Worm (Caenorhabditis elegans) whole organism, early embryonic: ENCODE data around the gene F09B9.5.

Experiments used
- B0310.2 ChIP-seq: sonication (generic microtip); optimal IDR thresholded peaks from 2 replicates; lab custom pipeline; 2016; ENCODE audit warnings: mild to moderate bottlenecking, missing genetic modification characterization, missing compliant biosample characterization
- F13C5.2 ChIP-seq: sonication (generic microtip); optimal IDR thresholded peaks from 2 replicates; lab custom pipeline; 2017; ENCODE audit warnings: mild to moderate bottlenecking, missing genetic modification characterization, inconsistent platforms, missing compliant biosample characterization
- aly-1 ChIP-seq: sonication (generic microtip); optimal IDR thresholded peaks from 2 replicates; lab custom pipeline; 2016; ENCODE audit warnings: missing genetic modification characterization, missing compliant biosample characterization
- ama-1 ChIP-seq: fragments of 150-350 bp; optimal IDR thresholded peaks from 2 replicates; lab custom pipeline; 2014
- ceh-13 ChIP-seq: fragments of 200-800 bp; sonication (Bioruptor generic); optimal IDR thresholded peaks from 2 replicates; lab custom pipeline; 2018; ENCODE audit warnings: mild to moderate bottlenecking, missing genetic modification characterization, missing compliant biosample characterization
- ceh-36 ChIP-seq: sonication (generic microtip); optimal IDR thresholded peaks from 2 replicates; lab custom pipeline; 2016; ENCODE audit warnings: missing genetic modification characterization, inconsistent platforms, missing compliant biosample characterization
- ets-7 ChIP-seq: sonication (generic microtip); optimal IDR thresholded peaks from 2 replicates; lab custom pipeline; 2016; ENCODE audit warnings: missing genotype, missing genetic modification characterization, missing compliant biosample characterization
- flt-1 ChIP-seq: fragments of 200-800 bp; sonication (Bioruptor generic); IDR thresholded peaks from 2 replicates; pipeline ENCODE4 v1.3.6; 2022; ENCODE audit warnings: missing genetic modification characterization, missing compliant biosample characterization
- hmbx-1 ChIP-seq: sonication (generic microtip); optimal IDR thresholded peaks from 2 replicates; lab custom pipeline; 2016; ENCODE audit warnings: mild to moderate bottlenecking, missing genetic modification characterization, missing compliant biosample characterization
- hmg-4 ChIP-seq: fragments of 200-800 bp; sonication (Bioruptor generic); optimal IDR thresholded peaks from 2 replicates; lab custom pipeline; 2018; ENCODE audit warnings: mild to moderate bottlenecking, missing genetic modification characterization, missing compliant biosample characterization
- hnd-1 ChIP-seq: sonication (generic microtip); optimal IDR thresholded peaks from 2 replicates; lab custom pipeline; 2016; ENCODE audit warnings: missing genetic modification characterization, missing compliant biosample characterization
- pes-1 ChIP-seq: fragments of 200-800 bp; sonication (Bioruptor generic); IDR thresholded peaks from 2 replicates; pipeline ENCODE4 v1.3.6; 2022; ENCODE audit warnings: missing genetic modification reagents, missing genetic modification characterization, missing compliant biosample characterization
- scrt-1 ChIP-seq: fragments of 200-800 bp; sonication (Bioruptor generic); IDR thresholded peaks from 2 replicates; pipeline ENCODE4 v1.3.6; 2022; ENCODE audit warnings: missing genetic modification characterization, missing compliant biosample characterization
- sea-1 ChIP-seq: fragments of 200-800 bp; sonication (Bioruptor generic); conservative IDR thresholded peaks from 2 replicates; pipeline ENCODE4 v1.3.6; 2022; ENCODE audit warnings: missing genetic modification characterization, missing compliant biosample characterization
- tbx-11 ChIP-seq: fragments of 200-800 bp; sonication (Bioruptor generic); IDR thresholded peaks from 2 replicates; pipeline ENCODE4 v1.3.6; 2022; ENCODE audit warnings: missing genetic modification characterization, missing compliant biosample characterization
- tbx-37 ChIP-seq: fragments of 200-800 bp; sonication (Bioruptor generic); conservative IDR thresholded peaks from 2 replicates; pipeline ENCODE4 v1.3.6; 2022; ENCODE audit warnings: missing genetic modification reagents, missing genetic modification characterization, missing compliant biosample characterization
- tra-4 ChIP-seq: sonication (generic microtip); optimal IDR thresholded peaks from 2 replicates; lab custom pipeline; 2017; ENCODE audit warnings: missing genetic modification characterization, missing compliant biosample characterization

Gene F09B9.5

ce11 chrX:10154317-10154942 is at the start of gene F09B9.5:
F09B9.5 (plus strand) TSS chrX:10154817.
- no peak for TF ChIP-seq tbx-37 (GFP tag; lab: Robert Waterston, UW)
- 0 out of 2 replicates have a peak, but pooled peaks have one; percentile 44 for TF ChIP-seq pes-1

- TF ChIP-seq tbx-11 (GFP tag; lab: Robert Waterston, UW) (no peak), scrt-1 (GFP tag; lab: Robert Waterston, UW) (no peak), B0310.2 (tag; lab: Kevin White, UChicago) (no peak), flt-1 (GFP tag; lab: Robert Waterston, UW) (no peak)
Observed at ce11 chrX:10113677-10114076, 40.9 kb upstream of the F09B9.5 start.

ce11 chrX:10123015-10123414 is 31.6 kb upstream of the F09B9.5 start:
- no peak for TF ChIP-seq tra-4 (tag; lab: Kevin White, UChicago)
- TF ChIP-seq hnd-1: no peak
- no peak for TF ChIP-seq B0310.2 (tag; lab: Kevin White, UChicago)
- no peak for TF ChIP-seq ama-1 (lab: Kevin White, UChicago)
- TF ChIP-seq flt-1 (GFP tag; lab: Robert Waterston, UW): no peak
- TF ChIP-seq aly-1 (tag; lab: Kevin White, UChicago): no peak
- no peak for TF ChIP-seq tbx-37 (GFP tag; lab: Robert Waterston, UW)
- TF ChIP-seq ceh-13: no peak
- no peak for TF ChIP-seq tbx-11 (GFP tag; lab: Robert Waterston, UW)
- no peak for TF ChIP-seq F13C5.2 (tag; lab: Kevin White, UChicago)

- TF ChIP-seq sea-1 (GFP tag; lab: Robert Waterston, UW) (no peak), tbx-11 (GFP tag; lab: Robert Waterston, UW) (no peak), tbx-37 (GFP tag; lab: Robert Waterston, UW) (no peak), pes-1 (no peak), ets-7 (tag; lab: Kevin White, UChicago) (no peak)
Observed at ce11 chrX:10124338-10124737, 30.3 kb upstream of the F09B9.5 start.

ce11 chrX:10130159-10130558 is 24.5 kb upstream of the F09B9.5 start:
- TF ChIP-seq hmbx-1 (no peak), ama-1 (lab: Kevin White, UChicago) (no peak), ceh-36 (no peak), ceh-13 (no peak), tbx-37 (GFP tag; lab: Robert Waterston, UW) (no peak), hmg-4 (GFP tag; lab: Kevin White, UChicago) (no peak), pes-1 (no peak), flt-1 (GFP tag; lab: Robert Waterston, UW) (no peak), ets-7 (tag; lab: Kevin White, UChicago) (no peak), tra-4 (tag; lab: Kevin White, UChicago) (no peak), scrt-1 (GFP tag; lab: Robert Waterston, UW) (no peak)

ce11 chrX:10132546-10133032 is 22.0 kb upstream of the F09B9.5 start:
- TF ChIP-seq hmg-4 (GFP tag; lab: Kevin White, UChicago): peak; percentile 81
- peak; percentile 86 for TF ChIP-seq tbx-37 (GFP tag; lab: Robert Waterston, UW)
- peak; percentile 92 for TF ChIP-seq pes-1
- peak; percentile 89 for TF ChIP-seq tbx-11 (GFP tag; lab: Robert Waterston, UW)
- peak; percentile 94 for TF ChIP-seq sea-1 (GFP tag; lab: Robert Waterston, UW)
- peak; percentile 14 for TF ChIP-seq ets-7 (tag; lab: Kevin White, UChicago)
- TF ChIP-seq hmbx-1: peak; percentile 53
- peak; percentile 62 for TF ChIP-seq B0310.2 (tag; lab: Kevin White, UChicago)
- TF ChIP-seq ceh-36: peak; percentile 79
- peak; percentile 87 for TF ChIP-seq flt-1 (GFP tag; lab: Robert Waterston, UW)
- peak; percentile 88 for TF ChIP-seq aly-1 (tag; lab: Kevin White, UChicago)
- TF ChIP-seq ceh-13: peak; percentile 72
- TF ChIP-seq hnd-1: peak; percentile 76
- peak; percentile 89 for TF ChIP-seq scrt-1 (GFP tag; lab: Robert Waterston, UW)
- peak; percentile 68 for TF ChIP-seq F13C5.2 (tag; lab: Kevin White, UChicago)

- TF ChIP-seq B0310.2 (tag; lab: Kevin White, UChicago) (no peak), flt-1 (GFP tag; lab: Robert Waterston, UW) (no peak), ets-7 (tag; lab: Kevin White, UChicago) (no peak), sea-1 (GFP tag; lab: Robert Waterston, UW) (no peak), hnd-1 (no peak), hmbx-1 (no peak)
Observed at ce11 chrX:10133082-10133481, 21.5 kb upstream of the F09B9.5 start, which contains the start of gene unc-58. unc-58 (minus strand) TSS chrX:10133182.

- TF ChIP-seq ets-7 (tag; lab: Kevin White, UChicago): no peak
- TF ChIP-seq pes-1: no peak
- TF ChIP-seq sea-1 (GFP tag; lab: Robert Waterston, UW): no peak
- TF ChIP-seq hnd-1: no peak
- no peak for TF ChIP-seq B0310.2 (tag; lab: Kevin White, UChicago)
- no peak for TF ChIP-seq tra-4 (tag; lab: Kevin White, UChicago)
- TF ChIP-seq ama-1 (lab: Kevin White, UChicago): no peak
- no peak for TF ChIP-seq F13C5.2 (tag; lab: Kevin White, UChicago)
- no peak for TF ChIP-seq aly-1 (tag; lab: Kevin White, UChicago)
- no peak for TF ChIP-seq ceh-13
- TF ChIP-seq hmbx-1: no peak
- no peak for TF ChIP-seq tbx-11 (GFP tag; lab: Robert Waterston, UW)
Observed at ce11 chrX:10138494-10138893, 16.1 kb upstream of the F09B9.5 start, which contains the start of gene moc-1. moc-1 (minus strand) TSS chrX:10138620.
